Worm (Caenorhabditis elegans): ENCODE measurements around the gene egl-15.
A peak's percentile ranks its signal among the peaks of the same experiment; 100 is the strongest.

The egl-15 gene

ce11 chrX:10990159-10990854, 25.9 kb upstream of the egl-15 start:
- TF ChIP-seq tbx-2 (tag; optimal IDR thresholded peaks at IDR 0.05) = peak; percentile 69
- peak; percentile 52 for TF ChIP-seq sdc-2 (tag; optimal IDR thresholded peaks at IDR 0.05)
- TF ChIP-seq ceh-31 (tag; optimal IDR thresholded peaks at IDR 0.05) = peak; percentile 64
- TF ChIP-seq nfya-1 (tag; optimal IDR thresholded peaks at IDR 0.05) = peak; percentile 23
- TF ChIP-seq ref-2 (tag; optimal IDR thresholded peaks at IDR 0.05) = peak; percentile 78
- no peak for TF ChIP-seq fkh-10 (GFP tag; optimal IDR thresholded peaks at IDR 0.05)
- TF ChIP-seq sox-2 (GFP tag; IDR thresholded peaks at IDR 0.05) = peak; percentile 67
- no peak for TF ChIP-seq hlh-8 (tag; optimal IDR thresholded peaks at IDR 0.05)
- peak; percentile 40 for TF ChIP-seq ceh-2 (tag; optimal IDR thresholded peaks at IDR 0.05)
- TF ChIP-seq pat-9 (tag; optimal IDR thresholded peaks at IDR 0.05) = no peak
- TF ChIP-seq syd-9 (tag; optimal IDR thresholded peaks at IDR 0.05) = peak; percentile 14
- TF ChIP-seq ttx-3 (tag; optimal IDR thresholded peaks at IDR 0.05) = no peak
- TF ChIP-seq fkh-6 (tag; optimal IDR thresholded peaks at IDR 0.05) = peak; percentile 20

- TF ChIP-seq pha-4 (tag; optimal IDR thresholded peaks at IDR 0.05) (no peak), sdc-2 (tag; optimal IDR thresholded peaks at IDR 0.05) (no peak), Y22D7AL.16 (tag; optimal IDR thresholded peaks at IDR 0.05) (no peak), ceh-30 (tag; optimal IDR thresholded peaks at IDR 0.05) (no peak)
Observed at ce11 chrX:10990855-10991176, 25.4 kb upstream of the egl-15 start.

ce11 chrX:10991352-10992172, 24.6 kb upstream of the egl-15 start:
- TF ChIP-seq nfya-1 (tag; optimal IDR thresholded peaks at IDR 0.05) = no peak
- peak; percentile 16 for TF ChIP-seq pax-1 (tag; optimal IDR thresholded peaks at IDR 0.05)

- no peak for TF ChIP-seq hlh-6 (tag; optimal IDR thresholded peaks at IDR 0.05)
- TF ChIP-seq gmeb-2 (tag; optimal IDR thresholded peaks at IDR 0.05) = no peak
- TF ChIP-seq unc-86 (tag; optimal IDR thresholded peaks at IDR 0.05) = no peak
- no peak for TF ChIP-seq tbx-7 (tag; optimal IDR thresholded peaks at IDR 0.05)
- no peak for TF ChIP-seq hlh-8 (tag; optimal IDR thresholded peaks at IDR 0.05)
- TF ChIP-seq unc-55 (GFP tag; optimal IDR thresholded peaks at IDR 0.05) = no peak
- no peak for TF ChIP-seq lim-6 (tag; optimal IDR thresholded peaks at IDR 0.05)
- TF ChIP-seq pros-1 (tag; optimal IDR thresholded peaks at IDR 0.05) = no peak
- no peak for TF ChIP-seq rnt-1 (tag; optimal IDR thresholded peaks at IDR 0.05)
- no peak for TF ChIP-seq ceh-14 (tag; optimal IDR thresholded peaks at IDR 0.05)
- no peak for TF ChIP-seq ceh-45 (GFP tag; IDR thresholded peaks at IDR 0.05)
- no peak for TF ChIP-seq ttx-3 (tag; optimal IDR thresholded peaks at IDR 0.05)
- no peak for TF ChIP-seq ceh-48 (tag; optimal IDR thresholded peaks at IDR 0.05)
- TF ChIP-seq pat-9 (tag; optimal IDR thresholded peaks at IDR 0.05) = no peak
- TF ChIP-seq ama-1 (optimal IDR thresholded peaks at IDR 0.05) = no peak
- no peak for TF ChIP-seq fkh-6 (tag; optimal IDR thresholded peaks at IDR 0.05)
Observed at ce11 chrX:10992177-10992576, 24.0 kb upstream of the egl-15 start, which contains the start of gene ver-3. Gene ver-3, plus strand, starts transcription at chrX:10992477.

ce11 chrX:10999176-10999575, 17.0 kb upstream of the egl-15 start, which contains the start of gene F59F3.6:
Gene F59F3.6, minus strand, starts transcription at chrX:10999276.
- TF ChIP-seq pat-9 (tag; optimal IDR thresholded peaks at IDR 0.05) = no peak
- TF ChIP-seq pha-2 (tag; optimal IDR thresholded peaks at IDR 0.05) = no peak

ce11 chrX:11001750-11002149, 14.4 kb upstream of the egl-15 start, which contains the start of gene col-177:
Gene col-177, minus strand, starts transcription at chrX:11001850.
- no peak for TF ChIP-seq ceh-6 (GFP tag; optimal IDR thresholded peaks at IDR 0.05)
- TF ChIP-seq ets-4 (tag; optimal IDR thresholded peaks at IDR 0.05) = no peak
- no peak for TF ChIP-seq ceh-34 (tag; optimal IDR thresholded peaks at IDR 0.05)
- TF ChIP-seq sox-2 (GFP tag; IDR thresholded peaks at IDR 0.05) = no peak
- TF ChIP-seq ceh-22 (tag; optimal IDR thresholded peaks at IDR 0.05) = no peak
- TF ChIP-seq nhr-11 (tag; optimal IDR thresholded peaks at IDR 0.05) = no peak
- TF ChIP-seq C38D4.7 (GFP tag; optimal IDR thresholded peaks at IDR 0.05) = no peak
- TF ChIP-seq pha-4 (tag; optimal IDR thresholded peaks at IDR 0.05) = no peak
- TF ChIP-seq hlh-13 (GFP tag; optimal IDR thresholded peaks at IDR 0.05) = no peak
- TF ChIP-seq F13H6.1 (tag; optimal IDR thresholded peaks at IDR 0.05) = no peak
- TF ChIP-seq ceh-2 (tag; optimal IDR thresholded peaks at IDR 0.05) = no peak
- TF ChIP-seq syd-9 (tag; optimal IDR thresholded peaks at IDR 0.05) = no peak
- TF ChIP-seq pax-1 (tag; optimal IDR thresholded peaks at IDR 0.05) = no peak
- TF ChIP-seq fkh-10 (GFP tag; optimal IDR thresholded peaks at IDR 0.05) = no peak
- TF ChIP-seq npax-4 (tag; optimal IDR thresholded peaks at IDR 0.05) = no peak
- no peak for TF ChIP-seq ceh-48 (tag; optimal IDR thresholded peaks at IDR 0.05)
- TF ChIP-seq ceh-31 (tag; optimal IDR thresholded peaks at IDR 0.05) = no peak

Data from whole organism, late embryonic.